Fruit fly (Drosophila melanogaster): Measurements from ENCODE around the gene CG2200.
A peak's percentile ranks its signal among the peaks of the same experiment; 100 is the strongest.

The CG2200 gene

dm6 chrX:13131063-13131773 is 37.1 kb downstream of the CG2200 start (continued):
- TF ChIP-seq croc (GFP tag; conservative IDR thresholded peaks at IDR 0.05) (peak; percentile 98), gt (GFP tag; IDR thresholded peaks at IDR 0.05) (peak; percentile 97), shn (GFP tag; optimal IDR thresholded peaks at IDR 0.05) (peak; percentile 99), Med (GFP tag) (peak; percentile 100), knrl (GFP tag; IDR thresholded peaks at IDR 0.05; ENCODE audit: partially characterized antibody) (peak; percentile 48; the same call in 1 of the 3 replicates), CG8765 (GFP tag; IDR thresholded peaks at IDR 0.05) (peak; percentile 99), CG4282 (GFP tag; optimal IDR thresholded peaks at IDR 0.05) (peak; percentile 98), CG3163 (GFP tag; optimal IDR thresholded peaks at IDR 0.05) (peak; percentile 97), kah (GFP tag; optimal IDR thresholded peaks at IDR 0.05) (peak; percentile 96), Optix (GFP tag; IDR thresholded peaks at IDR 0.05) (peak; percentile 99), CG1233 (GFP tag; optimal IDR thresholded peaks at IDR 0.05) (peak; percentile 98), CG11696 (GFP tag; IDR thresholded peaks at IDR 0.05) (peak; percentile 95), Six4 (GFP tag; optimal IDR thresholded peaks at IDR 0.05) (peak; percentile 99), HmgD (GFP tag; optimal IDR thresholded peaks at IDR 0.05) (peak; percentile 99), ken (GFP tag; IDR thresholded peaks at IDR 0.05) (peak; percentile 99), twi (tag; optimal IDR thresholded peaks at IDR 0.05) (peak; percentile 92), jumu (GFP tag; optimal IDR thresholded peaks at IDR 0.05) (peak; percentile 99), ewg (GFP tag; optimal IDR thresholded peaks at IDR 0.05) (peak; percentile 98), maf-S (GFP tag; optimal IDR thresholded peaks at IDR 0.05) (peak; percentile 99), ERR (GFP tag; optimal IDR thresholded peaks at IDR 0.05) (peak; percentile 98), CG6683 (GFP tag; optimal IDR thresholded peaks at IDR 0.05) (peak; percentile 98), tgo (GFP tag; IDR thresholded peaks at IDR 0.05) (peak; percentile 99), CG31224 (GFP tag; IDR thresholded peaks at IDR 0.05) (peak; percentile 97), CG8944 (GFP tag; optimal IDR thresholded peaks at IDR 0.05) (peak; percentile 99), CG17361 (GFP tag; IDR thresholded peaks at IDR 0.05) (peak; percentile 89), CG12942 (GFP tag; optimal IDR thresholded peaks at IDR 0.05) (peak; percentile 99), lilli (GFP tag; optimal IDR thresholded peaks at IDR 0.05) (peak; percentile 100), cas (GFP tag; IDR thresholded peaks at IDR 0.05) (peak; percentile 98), Mrtf (GFP tag; IDR thresholded peaks at IDR 0.05) (peak; percentile 99), yki (optimal IDR thresholded peaks at IDR 0.05) (peak; percentile 93), tup (GFP tag; optimal IDR thresholded peaks at IDR 0.05) (peak; percentile 98), mirr (GFP tag; optimal IDR thresholded peaks at IDR 0.05) (peak; percentile 98), CG8290 (GFP tag; optimal IDR thresholded peaks at IDR 0.05) (peak; percentile 98), CG8290 (tag; optimal IDR thresholded peaks at IDR 0.05) (peak; percentile 81 to 100), H2.0 (GFP tag; IDR thresholded peaks at IDR 0.05) (peak; percentile 99), CG31441 (GFP tag; IDR thresholded peaks at IDR 0.05) (peak; percentile 97), CG10959 (GFP tag; IDR thresholded peaks at IDR 0.05) (peak; percentile 98), CG17568 (GFP tag; optimal IDR thresholded peaks at IDR 0.05) (peak; percentile 96), grn (GFP tag; optimal IDR thresholded peaks at IDR 0.05) (peak; percentile 89), dimm (GFP tag; IDR thresholded peaks at IDR 0.05) (peak; percentile 99), CoRest (tag; optimal IDR thresholded peaks at IDR 0.05) (peak; percentile 98), sima (GFP tag; optimal IDR thresholded peaks at IDR 0.05) (peak; percentile 97), CG15514 (GFP tag; optimal IDR thresholded peaks at IDR 0.05) (peak; percentile 96), p53 (GFP tag; optimal IDR thresholded peaks at IDR 0.05) (peak; percentile 97), CG10366 (GFP tag; IDR thresholded peaks at IDR 0.05) (peak; percentile 99), Doc3 (GFP tag; IDR thresholded peaks at IDR 0.05; ENCODE audit: partially characterized antibody) (no peak), Spps (tag; optimal IDR thresholded peaks at IDR 0.05) (peak; percentile 87), Rfx (GFP tag; IDR thresholded peaks at IDR 0.05) (peak; percentile 100), da (GFP tag; optimal IDR thresholded peaks at IDR 0.05) (peak; percentile 98), Hr51 (GFP tag; optimal IDR thresholded peaks at IDR 0.05) (peak; percentile 98 to 99), Dfd (GFP tag; optimal IDR thresholded peaks at IDR 0.05) (no peak)

Data from whole organism, embryonic.